Fruit fly (Drosophila melanogaster): ENCODE measurements around the gene CG4210.

Gene CG4210

DNA sequence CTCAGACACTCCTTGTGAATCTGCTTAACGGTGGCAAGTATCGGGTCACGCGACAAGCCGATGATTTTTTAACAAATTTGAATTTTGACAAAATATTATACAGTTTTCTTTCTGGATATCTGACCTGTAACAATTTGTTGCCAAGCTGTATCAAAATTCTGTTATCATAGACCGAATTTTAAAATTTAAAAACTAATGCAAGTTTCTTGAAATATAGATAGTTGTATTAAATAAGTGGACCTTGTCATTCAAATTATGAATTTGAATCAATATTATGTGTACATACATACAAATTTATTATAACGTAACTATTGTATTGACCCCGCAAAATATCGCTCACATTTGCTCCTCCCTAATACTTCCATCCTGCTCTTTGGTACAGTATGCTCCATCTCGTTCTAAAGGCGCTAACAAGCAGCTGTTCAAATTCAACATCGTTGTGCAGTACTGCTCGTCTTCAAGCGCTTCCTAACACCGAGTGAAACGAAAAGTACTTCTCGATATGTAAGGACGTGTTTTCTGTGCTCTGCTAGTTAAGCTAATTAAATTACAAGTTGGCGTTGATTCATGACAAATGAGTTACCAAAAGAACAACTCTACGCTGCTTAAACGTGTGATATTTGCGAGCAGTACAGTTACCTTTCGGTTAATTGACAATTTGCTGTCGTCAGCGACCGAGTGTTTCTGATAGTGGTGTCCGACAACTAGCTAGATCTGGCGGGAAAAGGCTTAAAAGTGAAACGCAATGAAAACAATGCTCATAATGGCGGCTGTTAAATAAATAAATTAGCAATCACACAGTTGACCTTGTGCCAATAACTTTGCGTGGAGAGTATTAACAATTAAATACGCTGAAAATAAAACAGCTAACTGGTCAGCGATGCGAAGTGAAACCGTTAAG lies 17.4 kb upstream of the CG4210 start, which contains the start of the genes Kpc1 and CG42542 (continued):
- TF ChIP-seq CG32006 (GFP tag; optimal IDR thresholded peaks at IDR 0.05) (peak; percentile 72), dac (GFP tag; optimal IDR thresholded peaks at IDR 0.05) (no peak), CG9139 (GFP tag; optimal IDR thresholded peaks at IDR 0.05) (no peak), CG3032 (tag; optimal IDR thresholded peaks at IDR 0.05) (no peak), CG34406 (GFP tag; optimal IDR thresholded peaks at IDR 0.05) (peak; percentile 63), Sox15 (GFP tag; optimal IDR thresholded peaks at IDR 0.05) (peak; percentile 57), CG10631 (GFP tag; optimal IDR thresholded peaks at IDR 0.05) (peak; percentile 75), achi (GFP tag; optimal IDR thresholded peaks at IDR 0.05) (peak; percentile 71), Hr39 (GFP tag; optimal IDR thresholded peaks at IDR 0.05) (peak; percentile 81), CG8319 (GFP tag; optimal IDR thresholded peaks at IDR 0.05) (peak; percentile 31), Sox14 (GFP tag; optimal IDR thresholded peaks at IDR 0.05) (peak; percentile 69), ss (GFP tag; optimal IDR thresholded peaks at IDR 0.05) (peak in 1 of 2 experiments; percentile 32), CG4318 (GFP tag; optimal IDR thresholded peaks at IDR 0.05) (no peak), net (GFP tag; optimal IDR thresholded peaks at IDR 0.05) (peak; percentile 54), Eip78C (GFP tag) (peak; percentile 59), Met (GFP tag; optimal IDR thresholded peaks at IDR 0.05) (peak; percentile 81), Hr4 (GFP tag; optimal IDR thresholded peaks at IDR 0.05) (peak; percentile 81), CG6163 (GFP tag; IDR thresholded peaks at IDR 0.05) (peak; percentile 29; the same call in 1 of the 3 replicates), Hr38 (GFP tag; optimal IDR thresholded peaks at IDR 0.05) (no peak), CG10669 (GFP tag; optimal IDR thresholded peaks at IDR 0.05) (no peak), Eip93F (GFP tag; optimal IDR thresholded peaks at IDR 0.05) (peak; percentile 32), CG6792 (GFP tag; optimal IDR thresholded peaks at IDR 0.05) (peak; percentile 69), CG1621 (tag; optimal IDR thresholded peaks at IDR 0.05) (peak; percentile 3), Ets21C (GFP tag; optimal IDR thresholded peaks at IDR 0.05) (peak; percentile 75), CG3919 (GFP tag; optimal IDR thresholded peaks at IDR 0.05) (peak; percentile 73), fd85E (GFP tag; optimal IDR thresholded peaks at IDR 0.05) (no peak), CG8632 (GFP tag; optimal IDR thresholded peaks at IDR 0.05) (peak; percentile 62), esn (GFP tag; optimal IDR thresholded peaks at IDR 0.05) (peak; percentile 80), CG16779 (tag; optimal IDR thresholded peaks at IDR 0.05) (no peak), Smox (GFP tag; optimal IDR thresholded peaks at IDR 0.05) (peak; percentile 78), Eip75B (GFP tag; optimal IDR thresholded peaks at IDR 0.05) (peak; percentile 67), OdsH (GFP tag; optimal IDR thresholded peaks at IDR 0.05) (peak; percentile 54), CG6808 (GFP tag; optimal IDR thresholded peaks at IDR 0.05) (peak; percentile 2), spab (GFP tag; optimal IDR thresholded peaks at IDR 0.05) (no peak), CG11902 (GFP tag; optimal IDR thresholded peaks at IDR 0.05) (peak; percentile 42), Ets96B (tag; optimal IDR thresholded peaks at IDR 0.05) (peak; percentile 45), fkh (GFP tag; optimal IDR thresholded peaks at IDR 0.05) (peak; percentile 62)

DNA sequence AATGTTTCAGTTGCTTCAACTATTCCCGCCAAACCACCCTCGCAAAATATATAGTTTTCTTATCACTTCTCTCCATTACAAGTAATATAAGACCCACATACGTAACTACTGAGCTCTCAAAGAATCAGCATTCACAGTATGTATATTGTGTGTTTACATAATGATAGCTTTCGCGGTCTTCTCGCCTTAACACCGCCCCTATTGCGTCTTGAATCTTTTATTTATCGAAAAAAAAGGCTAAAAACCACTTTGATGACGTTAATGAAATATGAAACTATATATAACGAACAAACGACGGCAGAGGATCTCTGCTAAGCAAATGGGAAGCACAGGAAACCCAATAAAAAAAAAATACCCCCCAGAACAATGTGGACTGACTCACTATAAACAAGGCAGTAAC lies 16.4 kb upstream of the CG4210 start:
- peak; percentile 60 for TF ChIP-seq fkh (GFP tag; optimal IDR thresholded peaks at IDR 0.05)
- peak; percentile 22 for TF ChIP-seq CG6808 (GFP tag; optimal IDR thresholded peaks at IDR 0.05)
- TF ChIP-seq Eip78C (GFP tag): peak; percentile 60
- TF ChIP-seq Smox (GFP tag; optimal IDR thresholded peaks at IDR 0.05): no peak

Measured in whole organism, prepupa.